Fruit fly (Drosophila melanogaster) whole organism, embryonic: ENCODE measurements around the gene wls.

Experiments
- Bgb ChIP-seq: fragments of 200-800 bp; sonication (Bioruptor generic); IDR thresholded peaks from 2 replicates; pipeline ENCODE4 v1.3.6; 2022; ENCODE audit warnings: missing biosample characterization, missing genetic modification characterization; ENCODE audit not compliant: partially characterized antibody
- Blimp-1 ChIP-seq: fragments of 200-800 bp; sonication (Bioruptor generic); optimal IDR thresholded peaks from 3 replicates; lab custom pipeline; 2018; ENCODE audit warnings: missing biosample characterization, missing genetic modification characterization, mild to moderate bottlenecking, moderate library complexity, missing genetic modification reagents
- CG11504 ChIP-seq: fragments of 200-800 bp; sonication (Bioruptor generic); optimal IDR thresholded peaks from 3 replicates; lab custom pipeline; 2019; ENCODE audit warnings: missing biosample characterization, mild to moderate bottlenecking, missing genetic modification characterization, moderate library complexity
- CG12659 ChIP-seq: fragments of 200-800 bp; sonication (Bioruptor generic); optimal IDR thresholded peaks from 3 replicates; lab custom pipeline; 2017; ENCODE audit warnings: mild to moderate bottlenecking, missing biosample characterization, missing genetic modification reagents, missing genetic modification characterization
- CG12769 ChIP-seq: fragments of 200-800 bp; sonication (Bioruptor generic); optimal IDR thresholded peaks from 2 replicates; lab custom pipeline; 2019; ENCODE audit warnings: missing biosample characterization, mild to moderate bottlenecking, missing genetic modification characterization, moderate library complexity
- CG13123 ChIP-seq: fragments of 200-800 bp; sonication (Bioruptor generic); optimal IDR thresholded peaks from 2 replicates; lab custom pipeline; 2016; ENCODE audit warnings: missing biosample characterization, missing genetic modification characterization
- CG13424 ChIP-seq: fragments of 200-800 bp; sonication (Bioruptor generic); optimal IDR thresholded peaks from 2 replicates; lab custom pipeline; 2019; ENCODE audit warnings: missing biosample characterization, mild to moderate bottlenecking, missing genetic modification characterization, moderate library complexity
- CG13624 ChIP-seq: fragments of 200-800 bp; sonication (Bioruptor generic); optimal IDR thresholded peaks from 2 replicates; lab custom pipeline; 2016; ENCODE audit warnings: missing biosample characterization, missing genetic modification characterization
- CG14710 ChIP-seq: fragments of 200-800 bp; sonication (Bioruptor generic); optimal IDR thresholded peaks from 3 replicates; lab custom pipeline; 2019; ENCODE audit warnings: missing biosample characterization, mild to moderate bottlenecking, missing genetic modification characterization, moderate library complexity
- CG15514 ChIP-seq: fragments of 200-800 bp; sonication (Bioruptor generic); optimal IDR thresholded peaks from 3 replicates; lab custom pipeline; 2017; ENCODE audit warnings: missing biosample characterization, missing genetic modification characterization, mild to moderate bottlenecking, moderate library complexity, missing genetic modification reagents
- CG17361 ChIP-seq: fragments of 200-800 bp; sonication (Bioruptor generic); IDR thresholded peaks from 3 replicates; pipeline ENCODE4 v1.3.6; 2022; ENCODE audit warnings: missing biosample characterization, missing genetic modification characterization
- CG17568 ChIP-seq: fragments of 200-800 bp; sonication (Bioruptor generic); optimal IDR thresholded peaks from 2 replicates; lab custom pipeline; 2018; ENCODE audit warnings: missing biosample characterization, mild to moderate bottlenecking, missing genetic modification characterization, moderate library complexity
- CG3281 ChIP-seq: fragments of 200-800 bp; sonication (Bioruptor generic); optimal IDR thresholded peaks from 3 replicates; lab custom pipeline; 2017; ENCODE audit warnings: missing biosample characterization, mild to moderate bottlenecking, missing genetic modification characterization
- CG3995 ChIP-seq: fragments of 200-800 bp; sonication (Bioruptor generic); optimal IDR thresholded peaks from 3 replicates; lab custom pipeline; 2016; ENCODE audit warnings: missing biosample characterization, missing genetic modification characterization
- CG4854 ChIP-seq: fragments of 200-800 bp; sonication (Bioruptor generic); optimal IDR thresholded peaks from 2 replicates; lab custom pipeline; 2016; ENCODE audit warnings: missing biosample characterization, missing genetic modification characterization, inconsistent platforms
- CG6854 ChIP-seq: fragments of 200-800 bp; sonication (Bioruptor generic); optimal IDR thresholded peaks from 3 replicates; lab custom pipeline; 2017; ENCODE audit warnings: missing biosample characterization, mild to moderate bottlenecking, missing genetic modification characterization
- CG8388 ChIP-seq: fragments of 200-800 bp; sonication (Bioruptor generic); optimal IDR thresholded peaks from 2 replicates; lab custom pipeline; 2019; ENCODE audit warnings: missing biosample characterization, mild to moderate bottlenecking, missing genetic modification characterization, moderate library complexity
- D ChIP-seq, 2 experiments: fragments of 200-800 bp in 1 of 2; fragments of >200 bp in 1 of 2; sonication (Bioruptor generic) in 1 of 2; optimal IDR thresholded peaks; 2 replicates in 1 of 2; 3 replicates in 1 of 2; lab custom pipeline; 2017; ENCODE audit warnings: mild to moderate bottlenecking in 1 of 2, missing biosample characterization in 1 of 2, missing genetic modification characterization in 1 of 2, missing genetic modification reagents in 1 of 2
- Dp ChIP-seq: fragments of 200-800 bp; sonication (Bioruptor generic); optimal IDR thresholded peaks from 2 replicates; lab custom pipeline; 2018; ENCODE audit warnings: missing biosample characterization, mild to moderate bottlenecking, missing genetic modification characterization, moderate library complexity
- Fer1 ChIP-seq: fragments of 200-800 bp; sonication (Bioruptor generic); optimal IDR thresholded peaks from 2 replicates; lab custom pipeline; 2017; ENCODE audit warnings: missing biosample characterization, mild to moderate bottlenecking, missing genetic modification characterization
- HLH54F ChIP-seq: fragments of 200-800 bp; sonication (Bioruptor generic); optimal IDR thresholded peaks from 3 replicates; lab custom pipeline; 2016; ENCODE audit warnings: missing biosample characterization, missing genetic modification characterization
- Hr39 ChIP-seq: fragments of >200 bp; optimal IDR thresholded peaks from 2 replicates; lab custom pipeline; 2017
- Hr78 ChIP-seq, 2 experiments: fragments of 200-800 bp in 1 of 2; fragments of >200 bp in 1 of 2; sonication (Bioruptor generic) in 1 of 2; optimal IDR thresholded peaks; 2 replicates each; lab custom pipeline; 2017 to 2019; ENCODE audit warnings: missing biosample characterization in 2 of 2, missing genetic modification characterization in 2 of 2, mild to moderate bottlenecking in 1 of 2, moderate library complexity in 1 of 2
- NFAT ChIP-seq: fragments of 200-800 bp; sonication (Bioruptor generic); IDR thresholded peaks from 2 replicates; pipeline ENCODE4 v1.3.6; 2022; ENCODE audit warnings: missing biosample characterization, missing genetic modification characterization
- Pdp1 ChIP-seq, 2 experiments: fragments of 200-800 bp; sonication (Bioruptor generic); optimal IDR thresholded peaks; 3 replicates each; lab custom pipeline; 2016; ENCODE audit warnings: missing biosample characterization in 2 of 2, missing genetic modification characterization in 2 of 2, mild to moderate bottlenecking in 1 of 2, moderate library complexity in 1 of 2
- Side ChIP-seq: fragments of 200-800 bp; sonication (Bioruptor generic); optimal IDR thresholded peaks from 2 replicates; lab custom pipeline; 2016; ENCODE audit warnings: missing biosample characterization, missing genetic modification characterization
- Ssrp ChIP-seq: fragments of 200-800 bp; sonication (Bioruptor generic); optimal IDR thresholded peaks from 2 replicates; lab custom pipeline; 2018; ENCODE audit warnings: missing biosample characterization, mild to moderate bottlenecking, missing genetic modification characterization, moderate library complexity
- Xrp1 ChIP-seq: fragments of 200-800 bp; sonication (Bioruptor generic); IDR thresholded peaks from 2 replicates; pipeline ENCODE4 v1.3.6; 2022; ENCODE audit warnings: missing biosample characterization, missing genetic modification characterization
- ac ChIP-seq: fragments of 200-800 bp; sonication (Bioruptor generic); optimal IDR thresholded peaks from 3 replicates; lab custom pipeline; 2017; ENCODE audit warnings: missing biosample characterization, mild to moderate bottlenecking, missing genetic modification characterization
- bowl ChIP-seq: fragments of 200-800 bp; sonication (Bioruptor generic); IDR thresholded peaks from 2 replicates; pipeline ENCODE4 v1.3.6; 2022; ENCODE audit warnings: missing biosample characterization, missing genetic modification characterization
- bsh ChIP-seq, 2 experiments: fragments of 200-800 bp; sonication (Bioruptor generic); optimal IDR thresholded peaks; 2 replicates each; lab custom pipeline; 2017 to 2018; ENCODE audit warnings: mild to moderate bottlenecking in 2 of 2, missing biosample characterization in 2 of 2, missing genetic modification characterization in 2 of 2, moderate library complexity in 1 of 2
- btn ChIP-seq: fragments of 200-800 bp; sonication (Bioruptor generic); optimal IDR thresholded peaks from 2 replicates; lab custom pipeline; 2016; ENCODE audit warnings: missing biosample characterization, missing genetic modification characterization
- chinmo ChIP-seq: fragments of 200-800 bp; sonication (Bioruptor generic); IDR thresholded peaks from 4 replicates; pipeline ENCODE4 v1.3.6; 2022; ENCODE audit warnings: missing biosample characterization, missing genetic modification characterization; ENCODE audit not compliant: partially characterized antibody
- danr ChIP-seq: fragments of 200-800 bp; sonication (Bioruptor generic); IDR thresholded peaks from 2 replicates; pipeline ENCODE4 v1.3.6; 2022; ENCODE audit warnings: missing biosample characterization, missing genetic modification characterization
- dysf ChIP-seq: fragments of 200-800 bp; sonication (Bioruptor generic); IDR thresholded peaks from 3 replicates; pipeline ENCODE4 v1.3.6; 2022; ENCODE audit warnings: missing biosample characterization, missing genetic modification characterization
- ems ChIP-seq: fragments of 200-800 bp; sonication (Bioruptor generic); optimal IDR thresholded peaks from 3 replicates; lab custom pipeline; 2016; ENCODE audit warnings: missing biosample characterization, missing genetic modification characterization
- esg ChIP-seq: fragments of 200-800 bp; sonication (Bioruptor generic); conservative IDR thresholded peaks from 2 replicates; pipeline ENCODE4 v1.3.6; 2022; ENCODE audit warnings: missing biosample characterization, missing genetic modification characterization
- fd64A ChIP-seq: fragments of 200-800 bp; sonication (Bioruptor generic); optimal IDR thresholded peaks from 3 replicates; lab custom pipeline; 2018; ENCODE audit warnings: missing biosample characterization, mild to moderate bottlenecking, missing genetic modification characterization
- gcm ChIP-seq: fragments of 200-800 bp; sonication (Bioruptor generic); optimal IDR thresholded peaks from 2 replicates; lab custom pipeline; 2019; ENCODE audit warnings: missing biosample characterization, mild to moderate bottlenecking, missing genetic modification characterization, moderate library complexity
- insv ChIP-seq, 2 experiments: fragments of 200-800 bp; sonication (Bioruptor generic); optimal IDR thresholded peaks; 3 replicates each; lab custom pipeline; 2016 to 2018; ENCODE audit warnings: missing biosample characterization in 2 of 2, missing genetic modification characterization in 2 of 2
- lmd ChIP-seq: fragments of 200-800 bp; sonication (Bioruptor generic); IDR thresholded peaks from 2 replicates; pipeline ENCODE4 v1.3.6; 2022; ENCODE audit warnings: missing biosample characterization, missing genetic modification characterization
- nom ChIP-seq: fragments of 200-800 bp; sonication (Bioruptor generic); optimal IDR thresholded peaks from 2 replicates; lab custom pipeline; 2017; ENCODE audit warnings: missing biosample characterization, missing genetic modification characterization, mild to moderate bottlenecking, moderate library complexity, missing genetic modification reagents
- pho ChIP-seq: fragments of 200-800 bp; sonication (Bioruptor generic); optimal IDR thresholded peaks from 2 replicates; lab custom pipeline; 2016; ENCODE audit warnings: missing biosample characterization, missing genetic modification characterization
- sc ChIP-seq, 3 experiments: fragments of >200 bp in 2 of 3; fragments of 200-800 bp in 1 of 3; sonication (Bioruptor generic) in 1 of 3; optimal IDR thresholded peaks; 2 replicates in 2 of 3; 3 replicates in 1 of 3; lab custom pipeline; 2017; ENCODE audit warnings: mild to moderate bottlenecking in 1 of 3, missing biosample characterization in 1 of 3, missing genetic modification characterization in 1 of 3, missing genetic modification reagents in 1 of 3
- sd ChIP-seq: fragments of 200-800 bp; sonication (Bioruptor generic); optimal IDR thresholded peaks from 3 replicates; lab custom pipeline; 2018; ENCODE audit warnings: missing biosample characterization, mild to moderate bottlenecking, missing genetic modification characterization, moderate library complexity
- slou ChIP-seq: fragments of 200-800 bp; sonication (Bioruptor generic); optimal IDR thresholded peaks from 3 replicates; lab custom pipeline; 2016; ENCODE audit warnings: missing biosample characterization, missing genetic modification characterization
- so ChIP-seq: fragments of 200-800 bp; sonication (Bioruptor generic); IDR thresholded peaks from 3 replicates; pipeline ENCODE4 v1.3.6; 2022; ENCODE audit warnings: missing biosample characterization, missing genetic modification characterization
- stwl ChIP-seq: fragments of 200-800 bp; sonication (Bioruptor generic); optimal IDR thresholded peaks from 3 replicates; lab custom pipeline; 2018; ENCODE audit warnings: missing biosample characterization, mild to moderate bottlenecking, missing genetic modification characterization, moderate library complexity
- tup ChIP-seq: fragments of 200-800 bp; sonication (Bioruptor generic); optimal IDR thresholded peaks from 2 replicates; lab custom pipeline; 2016; ENCODE audit warnings: missing biosample characterization, mild to moderate bottlenecking, missing genetic modification characterization, moderate library complexity
- zen ChIP-seq: fragments of 200-800 bp; sonication (Bioruptor generic); optimal IDR thresholded peaks from 3 replicates; lab custom pipeline; 2018; ENCODE audit warnings: missing biosample characterization, mild to moderate bottlenecking, missing genetic modification characterization, moderate library complexity

wls gene

DNA sequence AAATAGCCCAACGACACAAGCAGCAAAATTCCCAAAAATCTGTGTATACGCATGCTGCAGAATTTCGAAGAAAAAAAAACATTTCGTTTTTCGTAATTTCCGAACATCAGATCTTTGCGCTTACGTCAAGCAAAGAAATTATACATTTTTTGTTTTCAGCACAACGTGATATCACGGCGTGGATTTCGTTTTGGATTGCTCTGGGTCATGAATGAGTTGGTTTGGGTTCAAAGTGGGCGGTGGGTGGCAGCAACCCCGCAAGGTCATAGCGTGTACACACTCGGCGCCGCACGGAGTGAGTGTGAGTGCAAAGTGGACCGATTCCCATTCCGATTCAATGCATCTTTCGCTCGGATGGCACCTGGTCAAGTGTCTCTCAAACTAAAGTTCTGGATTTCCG, 44.6 kb downstream of the wls start:
- TF ChIP-seq CG3281 (GFP tag; lab: Kevin White, UChicago) (no peak), Ssrp (tag; lab: Kevin White, UChicago) (no peak), sc (optimal IDR thresholded peaks at IDR 0.05; lab: Kevin White, UChicago) (no peak), sc (GFP tag; optimal IDR thresholded peaks at IDR 0.05; lab: Kevin White, UChicago) (no peak), bowl (no peak), zen (no peak), CG11504 (no peak), so (peak; percentile 71; the same call in 2 of the 3 replicates), CG13123 (no peak), stwl (tag; lab: Kevin White, UChicago) (no peak), CG12769 (tag; lab: Kevin White, UChicago) (peak; percentile 43), Pdp1 (GFP tag; optimal IDR thresholded peaks at IDR 0.05; lab: Kevin White, UChicago) (peak in 1 of 2 experiments; percentile 11), chinmo (GFP tag; lab: Robert Waterston, UW) (0 out of 4 replicates have a peak, but pooled peaks have one; percentile 28), CG8388 (GFP tag; lab: Kevin White, UChicago) (no peak), insv (GFP tag; optimal IDR thresholded peaks at IDR 0.05; lab: Kevin White, UChicago) (no peak), Hr39 (lab: Kevin White, UChicago) (no peak), fd64A (GFP tag; lab: Kevin White, UChicago) (no peak), CG3995 (GFP tag; lab: Kevin White, UChicago) (no peak), esg (GFP tag; lab: Robert Waterston, UW) (no peak), CG6854 (GFP tag; lab: Kevin White, UChicago) (no peak), ac (GFP tag; lab: Kevin White, UChicago) (no peak), nom (no peak), Bgb (0 out of 2 replicates have a peak, but pooled peaks have one; percentile 11), NFAT (GFP tag; lab: Robert Waterston, UW) (no peak), CG17568 (GFP tag; lab: Kevin White, UChicago) (no peak), Hr78 (GFP tag; optimal IDR thresholded peaks at IDR 0.05; lab: Kevin White, UChicago) (peak in 1 of 2 experiments; percentile 20), tup (no peak), CG15514 (GFP tag; lab: Kevin White, UChicago) (no peak), Dp (no peak), danr (GFP tag; lab: Robert Waterston, UW) (no peak), CG4854 (GFP tag; lab: Kevin White, UChicago) (no peak), Xrp1 (GFP tag; lab: Robert Waterston, UW) (no peak), pho (GFP tag; lab: Kevin White, UChicago) (no peak), CG13624 (GFP tag; lab: Kevin White, UChicago) (no peak), Side (no peak), Fer1 (GFP tag; lab: Kevin White, UChicago) (no peak), HLH54F (GFP tag; lab: Kevin White, UChicago) (no peak), sd (peak; percentile 57), dysf (GFP tag; lab: Robert Waterston, UW) (no peak), bsh (GFP tag; optimal IDR thresholded peaks at IDR 0.05; lab: Kevin White, UChicago) (no peak), gcm (GFP tag; lab: Kevin White, UChicago) (no peak)

DNA sequence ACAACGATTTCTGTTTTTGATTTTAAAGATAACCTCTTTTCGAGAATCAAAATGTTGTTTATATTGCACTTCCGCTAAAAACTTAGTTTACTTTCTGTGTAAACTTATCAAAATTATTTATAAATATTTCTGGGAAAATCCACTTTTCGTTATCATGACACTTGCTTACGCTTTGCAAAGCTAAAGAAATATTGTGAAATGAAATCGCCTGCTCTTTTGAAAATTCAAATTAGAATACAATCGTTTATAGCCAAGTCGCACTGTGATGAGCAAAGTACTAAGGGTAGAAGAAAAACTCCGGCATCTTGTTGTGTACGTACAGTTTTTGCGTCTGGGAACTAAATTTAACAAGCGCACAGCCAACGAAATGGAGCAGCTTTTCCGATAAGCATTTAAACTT, 45.0 kb downstream of the wls start:
- TF ChIP-seq CG14710 (tag; lab: Kevin White, UChicago) (no peak), ems (GFP tag; lab: Kevin White, UChicago) (no peak), lmd (GFP tag; lab: Robert Waterston, UW) (0 out of 2 replicates have a peak, but pooled peaks have one; percentile 13), CG12659 (no peak), D (optimal IDR thresholded peaks at IDR 0.05; lab: Kevin White, UChicago) (no peak), D (GFP tag; optimal IDR thresholded peaks at IDR 0.05; lab: Kevin White, UChicago) (no peak), CG17361 (GFP tag; lab: Robert Waterston, UW) (peak; percentile 34; the same call in 1 of the 3 replicates), CG8388 (GFP tag; lab: Kevin White, UChicago) (no peak), Blimp-1 (GFP tag; lab: Kevin White, UChicago) (peak; percentile 16), slou (GFP tag; lab: Kevin White, UChicago) (no peak), CG13424 (tag; lab: Kevin White, UChicago) (peak; percentile 23), btn (GFP tag; lab: Kevin White, UChicago) (no peak)
